Worm (Caenorhabditis elegans) whole organism, L1 larva: ENCODE results near the gene ubc-26.

Experiments
- dpl-1 ChIP-seq, 3 experiments: fragments of 150-350 bp in 2 of 3; sonication (generic microtip) in 1 of 3; optimal IDR thresholded peaks; 2 replicates each; lab custom pipeline; 2014 to 2017; ENCODE audit warnings: missing biosample characterization in 3 of 3, missing genetic modification characterization in 3 of 3, missing genetic modification reagents in 3 of 3
- lin-13 ChIP-seq: fragments of 150-350 bp; optimal IDR thresholded peaks from 2 replicates; lab custom pipeline; 2014; ENCODE audit warnings: missing biosample characterization, missing genetic modification reagents, missing genetic modification characterization
- nhr-12 ChIP-seq: sonication (generic microtip); optimal IDR thresholded peaks from 2 replicates; lab custom pipeline; 2017; ENCODE audit warnings: missing biosample characterization, missing genetic modification characterization
- nhr-237 ChIP-seq: fragments of 150-350 bp; optimal IDR thresholded peaks from 2 replicates; lab custom pipeline; 2014; ENCODE audit warnings: missing biosample characterization, missing genetic modification characterization
- nhr-84 ChIP-seq: sonication (generic microtip); optimal IDR thresholded peaks from 2 replicates; lab custom pipeline; 2017; ENCODE audit warnings: missing biosample characterization, missing genetic modification characterization
- pqm-1 ChIP-seq: sonication (generic microtip); optimal IDR thresholded peaks from 3 replicates; lab custom pipeline; 2017; ENCODE audit warnings: missing biosample characterization, missing genetic modification characterization
- tlp-1 ChIP-seq: fragments of 150-350 bp; optimal IDR thresholded peaks from 2 replicates; lab custom pipeline; 2014; ENCODE audit warnings: missing biosample characterization, missing genetic modification characterization
- zag-1 ChIP-seq: fragments of 150-350 bp; optimal IDR thresholded peaks from 2 replicates; lab custom pipeline; 2014; ENCODE audit warnings: missing biosample characterization, missing genetic modification characterization

DNA sequence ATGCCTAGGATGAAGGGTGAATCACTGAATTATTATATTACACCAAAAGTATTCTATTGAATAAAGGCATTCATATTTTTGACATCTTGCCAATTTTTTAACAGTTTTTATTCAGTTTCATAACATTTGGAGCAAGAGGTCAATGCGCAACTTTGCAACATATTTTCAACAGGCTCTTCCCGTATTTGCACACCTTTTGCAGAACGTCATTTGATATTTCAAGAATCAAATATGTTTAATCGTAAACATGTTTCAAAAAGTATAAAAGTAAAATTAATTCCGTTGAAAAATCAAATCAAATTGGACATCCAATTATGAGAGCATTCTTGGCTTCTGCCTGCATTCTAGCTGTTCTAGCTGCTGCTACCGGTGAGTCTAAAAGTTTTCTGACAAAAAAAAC lies 32.4 kb downstream of the ubc-26 start, which contains the start of gene Y110A2AL.2:
- no peak for TF ChIP-seq nhr-12 (tag; lab: Kevin White, UChicago)
- TF ChIP-seq nhr-84 (tag; lab: Kevin White, UChicago), result no peak
- no peak for TF ChIP-seq zag-1
- no peak for TF ChIP-seq pqm-1
- TF ChIP-seq lin-13 (GFP tag; lab: Kevin White, UChicago), result no peak
- no peak for TF ChIP-seq nhr-237 (tag; lab: Kevin White, UChicago)
- TF ChIP-seq dpl-1 (GFP tag; optimal IDR thresholded peaks at IDR 0.05; lab: Kevin White, UChicago), result no peak
- no peak for TF ChIP-seq tlp-1
